Fruit fly (Drosophila melanogaster) whole organism, embryonic: Measurements from ENCODE around the gene Ppn.

Experiments used
- B-H2 ChIP-seq: fragments of 200-800 bp; sonication (Bioruptor generic); optimal IDR thresholded peaks from 2 replicates; lab custom pipeline; 2018; ENCODE audit warnings: missing biosample characterization, mild to moderate bottlenecking, missing genetic modification characterization
- Blimp-1 ChIP-seq: fragments of 200-800 bp; sonication (Bioruptor generic); optimal IDR thresholded peaks from 3 replicates; lab custom pipeline; 2018; ENCODE audit warnings: missing biosample characterization, missing genetic modification characterization, mild to moderate bottlenecking, moderate library complexity, missing genetic modification reagents
- BtbVII ChIP-seq: fragments of 200-800 bp; sonication (Bioruptor generic); optimal IDR thresholded peaks from 3 replicates; lab custom pipeline; 2017; ENCODE audit warnings: missing biosample characterization, mild to moderate bottlenecking, missing genetic modification characterization
- CG10462 ChIP-seq: fragments of 200-800 bp; sonication (Bioruptor generic); optimal IDR thresholded peaks from 2 replicates; lab custom pipeline; 2016; ENCODE audit warnings: missing biosample characterization, missing genetic modification characterization
- CG11247 ChIP-seq: fragments of 200-800 bp; sonication (Bioruptor generic); IDR thresholded peaks from 2 replicates; pipeline ENCODE4 v1.3.6; 2022; ENCODE audit warnings: missing biosample characterization, missing genetic modification characterization
- CG11398 ChIP-seq: fragments of 200-800 bp; sonication (Bioruptor generic); optimal IDR thresholded peaks from 2 replicates; lab custom pipeline; 2016; ENCODE audit warnings: missing biosample characterization, missing genetic modification characterization
- CG13624 ChIP-seq: fragments of 200-800 bp; sonication (Bioruptor generic); optimal IDR thresholded peaks from 2 replicates; lab custom pipeline; 2016; ENCODE audit warnings: missing biosample characterization, missing genetic modification characterization
- CG16779 ChIP-seq: fragments of 200-800 bp; sonication (Bioruptor generic); IDR thresholded peaks from 2 replicates; pipeline ENCODE4 v1.3.6; 2022; ENCODE audit warnings: missing biosample characterization, missing genetic modification characterization
- CG16815 ChIP-seq: fragments of 200-800 bp; sonication (Bioruptor generic); optimal IDR thresholded peaks from 3 replicates; lab custom pipeline; 2017; ENCODE audit warnings: missing biosample characterization, mild to moderate bottlenecking, missing genetic modification characterization
- CG17186 ChIP-seq: fragments of 200-800 bp; sonication (Bioruptor generic); optimal IDR thresholded peaks from 3 replicates; lab custom pipeline; 2017; ENCODE audit warnings: missing biosample characterization, missing genetic modification reagents, missing genetic modification characterization
- CG17385 ChIP-seq: fragments of 200-800 bp; sonication (Bioruptor generic); optimal IDR thresholded peaks from 3 replicates; lab custom pipeline; 2018; ENCODE audit warnings: missing biosample characterization, mild to moderate bottlenecking, missing genetic modification characterization
- CG18476 ChIP-seq: fragments of 200-800 bp; sonication (Bioruptor generic); optimal IDR thresholded peaks from 2 replicates; lab custom pipeline; 2016; ENCODE audit warnings: missing biosample characterization, mild to moderate bottlenecking, missing genetic modification characterization
- CG18764 ChIP-seq: fragments of 200-800 bp; sonication (Bioruptor generic); optimal IDR thresholded peaks from 3 replicates; lab custom pipeline; 2016; ENCODE audit warnings: missing biosample characterization, missing genetic modification characterization
- CG34224 ChIP-seq: fragments of 200-800 bp; sonication (Bioruptor generic); IDR thresholded peaks from 3 replicates; pipeline ENCODE4 v1.3.6; 2022; ENCODE audit warnings: missing biosample characterization, missing genetic modification characterization; ENCODE audit not compliant: partially characterized antibody
- CG4730 ChIP-seq: fragments of 200-800 bp; sonication (Bioruptor generic); IDR thresholded peaks from 2 replicates; pipeline ENCODE4 v1.3.6; 2022; ENCODE audit warnings: missing biosample characterization, missing genetic modification characterization
- CG9727 ChIP-seq: fragments of 200-800 bp; sonication (Bioruptor generic); optimal IDR thresholded peaks from 3 replicates; lab custom pipeline; 2017; ENCODE audit warnings: missing biosample characterization, mild to moderate bottlenecking, missing genetic modification characterization
- Ets65A ChIP-seq: fragments of 200-800 bp; sonication (Bioruptor generic); peaks from one replicate; lab custom pipeline; 2016; ENCODE audit warnings: missing biosample characterization, missing genetic modification characterization
- HLH4C ChIP-seq: fragments of 200-800 bp; sonication (Bioruptor generic); IDR thresholded peaks from 3 replicates; pipeline ENCODE4 v1.3.6; 2022; ENCODE audit warnings: missing biosample characterization, missing genetic modification characterization; ENCODE audit not compliant: partially characterized antibody
- Hmr ChIP-seq: fragments of 200-800 bp; sonication (Bioruptor generic); optimal IDR thresholded peaks from 3 replicates; lab custom pipeline; 2017; ENCODE audit warnings: mild to moderate bottlenecking, missing biosample characterization, missing genetic modification reagents, missing genetic modification characterization
- Lhr ChIP-seq: fragments of 200-800 bp; sonication (Bioruptor generic); optimal IDR thresholded peaks from 3 replicates; lab custom pipeline; 2017; ENCODE audit warnings: mild to moderate bottlenecking, missing biosample characterization, missing genetic modification reagents, missing genetic modification characterization
- Lpt ChIP-seq: fragments of >200 bp; optimal IDR thresholded peaks from 2 replicates; lab custom pipeline; 2018; ENCODE audit warnings: missing biosample characterization, missing genetic modification characterization
- Myb ChIP-seq: fragments of 200-800 bp; sonication (Bioruptor generic); optimal IDR thresholded peaks from 2 replicates; lab custom pipeline; 2016; ENCODE audit warnings: missing biosample characterization, missing genetic modification characterization
- NC2α ChIP-seq: fragments of 200-800 bp; sonication (Bioruptor generic); optimal IDR thresholded peaks from 2 replicates; lab custom pipeline; 2016; ENCODE audit warnings: missing biosample characterization, missing genetic modification characterization
- Nf-YB ChIP-seq: fragments of 200-800 bp; sonication (Bioruptor generic); optimal IDR thresholded peaks from 3 replicates; lab custom pipeline; 2019; ENCODE audit warnings: missing biosample characterization, mild to moderate bottlenecking, missing genetic modification characterization, moderate library complexity
- Optix ChIP-seq: fragments of 200-800 bp; sonication (Bioruptor generic); IDR thresholded peaks from 3 replicates; pipeline ENCODE4 v1.3.6; 2022; ENCODE audit warnings: missing biosample characterization, missing genetic modification characterization
- Spps ChIP-seq: fragments of 200-800 bp; sonication (Bioruptor generic); optimal IDR thresholded peaks from 2 replicates; lab custom pipeline; 2018; ENCODE audit warnings: missing biosample characterization, mild to moderate bottlenecking, missing genetic modification characterization
- TFAM ChIP-seq: fragments of 200-800 bp; sonication (Bioruptor generic); optimal IDR thresholded peaks from 2 replicates; lab custom pipeline; 2017; ENCODE audit warnings: missing biosample characterization, missing genetic modification characterization, inconsistent platforms
- YL-1 ChIP-seq: fragments of 200-800 bp; sonication (Bioruptor generic); optimal IDR thresholded peaks from 3 replicates; lab custom pipeline; 2017; ENCODE audit warnings: missing biosample characterization, mild to moderate bottlenecking, missing genetic modification characterization
- bbx ChIP-seq: fragments of 200-800 bp; sonication (Bioruptor generic); IDR thresholded peaks from 2 replicates; pipeline ENCODE4 v1.3.6; 2022; ENCODE audit warnings: missing biosample characterization, missing genetic modification characterization; ENCODE audit not compliant: partially characterized antibody
- btn ChIP-seq: fragments of 200-800 bp; sonication (Bioruptor generic); optimal IDR thresholded peaks from 2 replicates; lab custom pipeline; 2016; ENCODE audit warnings: missing biosample characterization, missing genetic modification characterization
- cad ChIP-seq: fragments of >200 bp; optimal IDR thresholded peaks from 2 replicates; lab custom pipeline; 2017; ENCODE audit warnings: missing biosample characterization, missing genetic modification characterization
- disco-r ChIP-seq: fragments of 200-800 bp; sonication (Bioruptor generic); optimal IDR thresholded peaks from 2 replicates; lab custom pipeline; 2016; ENCODE audit warnings: missing biosample characterization, missing genetic modification characterization
- dpn ChIP-seq, 2 experiments: fragments of 200-800 bp; sonication (Bioruptor generic); optimal IDR thresholded peaks; 3 replicates each; lab custom pipeline; 2016; ENCODE audit warnings: missing biosample characterization in 2 of 2, missing genetic modification characterization in 2 of 2
- dysf ChIP-seq: fragments of 200-800 bp; sonication (Bioruptor generic); IDR thresholded peaks from 3 replicates; pipeline ENCODE4 v1.3.6; 2022; ENCODE audit warnings: missing biosample characterization, missing genetic modification characterization
- esg ChIP-seq: fragments of 200-800 bp; sonication (Bioruptor generic); conservative IDR thresholded peaks from 2 replicates; pipeline ENCODE4 v1.3.6; 2022; ENCODE audit warnings: missing biosample characterization, missing genetic modification characterization
- gce ChIP-seq: fragments of 200-800 bp; sonication (Bioruptor generic); IDR thresholded peaks from 3 replicates; pipeline ENCODE4 v1.3.6; 2022; ENCODE audit warnings: missing biosample characterization, missing genetic modification characterization
- gsb ChIP-seq: fragments of 200-800 bp; sonication (Bioruptor generic); IDR thresholded peaks from 2 replicates; pipeline ENCODE4 v1.3.6; 2022; ENCODE audit warnings: missing biosample characterization, missing genetic modification characterization
- gt ChIP-seq: fragments of 200-800 bp; sonication (Bioruptor generic); IDR thresholded peaks from 2 replicates; pipeline ENCODE4 v1.3.6; 2022; ENCODE audit warnings: missing biosample characterization, missing genetic modification characterization
- hb ChIP-seq: fragments of 200-800 bp; sonication (Bioruptor generic); IDR thresholded peaks from 3 replicates; pipeline ENCODE4 v1.3.6; 2022; ENCODE audit warnings: missing biosample characterization, missing genetic modification characterization; ENCODE audit not compliant: partially characterized antibody
- hkb ChIP-seq, 2 experiments: fragments of 200-800 bp in 1 of 2; fragments of >200 bp in 1 of 2; sonication (Bioruptor generic) in 1 of 2; IDR thresholded peaks in 1 of 2; optimal IDR thresholded peaks in 1 of 2; 2 replicates each; pipeline versions ENCODE4 v1.3.6 to Lab custom; 2017 to 2022; ENCODE audit warnings: missing biosample characterization in 1 of 2, missing genetic modification characterization in 1 of 2
- lov ChIP-seq, 2 experiments: fragments of 200-800 bp in 1 of 2; fragments of >200 bp in 1 of 2; sonication (Bioruptor generic) in 1 of 2; IDR thresholded peaks in 1 of 2; optimal IDR thresholded peaks in 1 of 2; 2 replicates in 1 of 2; 3 replicates in 1 of 2; pipeline versions ENCODE4 v1.3.6 to Lab custom; 2017 to 2022; ENCODE audit warnings: missing biosample characterization in 1 of 2, missing genetic modification characterization in 1 of 2
- p53 ChIP-seq: fragments of 200-800 bp; sonication (Bioruptor generic); optimal IDR thresholded peaks from 2 replicates; lab custom pipeline; 2016; ENCODE audit warnings: missing biosample characterization, missing genetic modification characterization
- peb ChIP-seq: fragments of 200-800 bp; sonication (Bioruptor generic); IDR thresholded peaks from 2 replicates; pipeline ENCODE4 v1.3.6; 2022; ENCODE audit warnings: missing biosample characterization, missing genetic modification characterization
- sens-2 ChIP-seq: fragments of 200-800 bp; sonication (Bioruptor generic); IDR thresholded peaks from 2 replicates; pipeline ENCODE4 v1.3.6; 2022; ENCODE audit warnings: missing biosample characterization, missing genetic modification characterization
- slou ChIP-seq: fragments of 200-800 bp; sonication (Bioruptor generic); optimal IDR thresholded peaks from 3 replicates; lab custom pipeline; 2016; ENCODE audit warnings: missing biosample characterization, missing genetic modification characterization
- slp2 ChIP-seq: fragments of 200-800 bp; sonication (Bioruptor generic); optimal IDR thresholded peaks from 2 replicates; lab custom pipeline; 2016; ENCODE audit warnings: missing biosample characterization, missing genetic modification characterization
- stwl ChIP-seq: fragments of 200-800 bp; sonication (Bioruptor generic); optimal IDR thresholded peaks from 3 replicates; lab custom pipeline; 2018; ENCODE audit warnings: missing biosample characterization, mild to moderate bottlenecking, missing genetic modification characterization, moderate library complexity
- tap ChIP-seq: fragments of 200-800 bp; optimal IDR thresholded peaks from 3 replicates; lab custom pipeline; 2019; ENCODE audit warnings: missing biosample characterization, mild to moderate bottlenecking, missing genetic modification characterization, moderate library complexity
- tin ChIP-seq: fragments of 200-800 bp; sonication (Bioruptor generic); optimal IDR thresholded peaks from 3 replicates; lab custom pipeline; 2016; ENCODE audit warnings: missing biosample characterization, missing genetic modification characterization
- ttk ChIP-seq: fragments of 200-800 bp; sonication (Bioruptor generic); IDR thresholded peaks from 2 replicates; pipeline ENCODE4 v2.1.2; 2022; ENCODE audit warnings: missing biosample characterization, missing genetic modification characterization
- zfh1 ChIP-seq: fragments of 200-800 bp; sonication (Bioruptor generic); IDR thresholded peaks from 3 replicates; pipeline ENCODE4 v1.3.6; 2022; ENCODE audit warnings: missing biosample characterization, missing genetic modification characterization

Ppn gene

dm6 chr3R:28556385-28556784, 16.3 kb upstream of the Ppn start (continued):
- TF ChIP-seq tin (no peak), CG10462 (GFP tag; lab: Kevin White, UChicago) (no peak), CG17186 (GFP tag; lab: Kevin White, UChicago) (no peak), Hmr (GFP tag; lab: Kevin White, UChicago) (peak; percentile 75), CG34224 (GFP tag; lab: Robert Waterston, UW) (no peak), CG11247 (peak; percentile 32; the same call in 1 of the 2 replicates), HLH4C (GFP tag; lab: Robert Waterston, UW) (no peak), Myb (GFP tag; lab: Kevin White, UChicago) (no peak), CG9727 (GFP tag; lab: Kevin White, UChicago) (peak; percentile 40), Blimp-1 (peak; percentile 38), p53 (GFP tag; lab: Kevin White, UChicago) (no peak), zfh1 (0 out of 3 replicates have a peak, but pooled peaks have one; percentile 41), slou (GFP tag; lab: Kevin White, UChicago) (no peak), CG16815 (GFP tag; lab: Kevin White, UChicago) (no peak), Nf-YB (GFP tag; lab: Kevin White, UChicago) (no peak), CG11398 (GFP tag; lab: Kevin White, UChicago) (no peak), hkb (optimal IDR thresholded peaks at IDR 0.05; lab: Kevin White, UChicago) (no peak), hkb (GFP tag; IDR thresholded peaks at IDR 0.05; lab: Robert Waterston, UW) (peak; percentile 49; the same call in 1 of the 2 replicates), esg (GFP tag; lab: Robert Waterston, UW) (no peak), slp2 (GFP tag; lab: Kevin White, UChicago) (no peak), Spps (no peak), Ets65A (no peak), bbx (GFP tag; lab: Robert Waterston, UW) (no peak), cad (GFP tag; lab: Kevin White, UChicago) (no peak), TFAM (no peak), dysf (GFP tag; lab: Robert Waterston, UW) (no peak; the same call in 2 of the 3 replicates), Lhr (GFP tag; lab: Kevin White, UChicago) (no peak), NC2α (no peak), Lpt (no peak), disco-r (no peak), Optix (GFP tag; lab: Robert Waterston, UW) (no peak), stwl (tag; lab: Kevin White, UChicago) (no peak), CG18476 (GFP tag; lab: Kevin White, UChicago) (no peak), CG4730 (GFP tag; lab: Robert Waterston, UW) (no peak), peb (GFP tag; lab: Robert Waterston, UW) (no peak), sens-2 (GFP tag; lab: Robert Waterston, UW) (no peak), ttk (GFP tag; lab: Robert Waterston, UW) (no peak), CG16779 (GFP tag; lab: Robert Waterston, UW) (no peak), lov (optimal IDR thresholded peaks at IDR 0.05; lab: Kevin White, UChicago) (no peak), lov (GFP tag; IDR thresholded peaks at IDR 0.05; lab: Robert Waterston, UW) (no peak), gsb (no peak), dpn (GFP tag; optimal IDR thresholded peaks at IDR 0.05; lab: Kevin White, UChicago) (no peak), tap (tag; lab: Kevin White, UChicago) (no peak), BtbVII (GFP tag; lab: Kevin White, UChicago) (peak; percentile 40), CG18764 (GFP tag; lab: Kevin White, UChicago) (peak; percentile 18), gt (GFP tag; lab: Robert Waterston, UW) (no peak), hb (GFP tag; lab: Robert Waterston, UW) (no peak), CG13624 (GFP tag; lab: Kevin White, UChicago) (peak; percentile 1), btn (GFP tag; lab: Kevin White, UChicago) (no peak), B-H2 (GFP tag; lab: Kevin White, UChicago) (no peak), YL-1 (GFP tag; lab: Kevin White, UChicago) (no peak), gce (GFP tag; lab: Robert Waterston, UW) (no peak), CG17385 (GFP tag; lab: Kevin White, UChicago) (no peak)
